Worm (Caenorhabditis elegans): Measurements from ENCODE around the gene F56A8.9.

DNA sequence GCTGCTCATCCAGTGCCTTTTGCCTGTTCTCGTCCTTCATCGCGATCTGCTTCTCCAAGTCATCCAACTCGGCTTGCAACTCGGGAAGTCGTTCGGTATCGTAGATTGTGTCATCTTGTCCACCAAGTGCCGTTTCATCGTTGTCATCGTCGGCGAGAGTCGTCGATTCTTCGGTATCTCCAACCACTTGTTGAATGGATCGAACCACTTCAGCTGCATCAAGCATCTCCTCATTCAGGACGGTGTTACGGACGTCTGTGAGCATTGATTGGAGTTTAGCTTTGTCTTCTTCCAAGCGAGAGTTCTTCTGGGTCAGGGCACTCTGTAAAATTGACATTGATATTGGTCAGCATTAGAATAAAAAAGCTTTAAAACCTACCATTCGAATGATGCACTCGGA is 51.1 kb downstream of the F56A8.9 start:
- TF ChIP-seq him-1 (tag; optimal IDR thresholded peaks at IDR 0.05) (no peak), W03F9.2 (tag; optimal IDR thresholded peaks at IDR 0.05) (no peak), dao-5 (tag; optimal IDR thresholded peaks at IDR 0.05) (no peak)
